Fruit fly (Drosophila melanogaster) whole organism, embryonic: Measurements from ENCODE around the gene CG5535.

ENCODE experiments used
- Abd-B ChIP-seq: fragments of 200-800 bp; sonication (Bioruptor generic); optimal IDR thresholded peaks from 2 replicates; lab custom pipeline; 2018; ENCODE audit warnings: missing biosample characterization, mild to moderate bottlenecking, missing genetic modification characterization, moderate library complexity
- B-H2 ChIP-seq: fragments of 200-800 bp; sonication (Bioruptor generic); optimal IDR thresholded peaks from 2 replicates; lab custom pipeline; 2018; ENCODE audit warnings: missing biosample characterization, mild to moderate bottlenecking, missing genetic modification characterization
- CG10366 ChIP-seq: fragments of 200-800 bp; sonication (Bioruptor generic); IDR thresholded peaks from 2 replicates; pipeline ENCODE4 v1.3.6; 2022; ENCODE audit warnings: missing biosample characterization, missing genetic modification characterization
- CG10431 ChIP-seq: fragments of 200-800 bp; sonication (Bioruptor generic); optimal IDR thresholded peaks from 3 replicates; lab custom pipeline; 2018; ENCODE audit warnings: missing biosample characterization, mild to moderate bottlenecking, missing genetic modification characterization
- CG11560 ChIP-seq: fragments of 200-800 bp; sonication (Bioruptor generic); IDR thresholded peaks from 3 replicates; pipeline ENCODE4 v1.3.6; 2022; ENCODE audit warnings: missing biosample characterization, missing genetic modification characterization
- CG12236 ChIP-seq: fragments of 200-800 bp; sonication (Bioruptor generic); optimal IDR thresholded peaks from 2 replicates; lab custom pipeline; 2016; ENCODE audit warnings: missing biosample characterization, missing genetic modification characterization
- CG12299 ChIP-seq: fragments of 200-800 bp; sonication (Bioruptor generic); optimal IDR thresholded peaks from 2 replicates; lab custom pipeline; 2018; ENCODE audit warnings: missing biosample characterization, mild to moderate bottlenecking, missing genetic modification characterization
- CG12391 ChIP-seq: fragments of 200-800 bp; sonication (Bioruptor generic); optimal IDR thresholded peaks from 3 replicates; lab custom pipeline; 2018; ENCODE audit warnings: missing biosample characterization, mild to moderate bottlenecking, missing genetic modification characterization, moderate library complexity
- CG12659 ChIP-seq: fragments of 200-800 bp; sonication (Bioruptor generic); optimal IDR thresholded peaks from 3 replicates; lab custom pipeline; 2017; ENCODE audit warnings: mild to moderate bottlenecking, missing biosample characterization, missing genetic modification reagents, missing genetic modification characterization
- CG13424 ChIP-seq: fragments of 200-800 bp; sonication (Bioruptor generic); optimal IDR thresholded peaks from 2 replicates; lab custom pipeline; 2019; ENCODE audit warnings: missing biosample characterization, mild to moderate bottlenecking, missing genetic modification characterization, moderate library complexity
- CG14050 ChIP-seq: fragments of 200-800 bp; sonication (Bioruptor generic); IDR thresholded peaks from 3 replicates; pipeline ENCODE4 v1.3.6; 2022; ENCODE audit warnings: missing biosample characterization, missing genetic modification characterization
- CG15696 ChIP-seq: fragments of 200-800 bp; sonication (Bioruptor generic); optimal IDR thresholded peaks from 2 replicates; lab custom pipeline; 2019; ENCODE audit warnings: missing biosample characterization, mild to moderate bottlenecking, missing genetic modification characterization, moderate library complexity
- CG1603 ChIP-seq: fragments of 200-800 bp; sonication (Bioruptor generic); optimal IDR thresholded peaks from 2 replicates; lab custom pipeline; 2019; ENCODE audit warnings: missing biosample characterization, mild to moderate bottlenecking, missing genetic modification characterization, moderate library complexity
- CG17359 ChIP-seq: fragments of 200-800 bp; sonication (Bioruptor generic); optimal IDR thresholded peaks from 3 replicates; lab custom pipeline; 2018; ENCODE audit warnings: missing biosample characterization, mild to moderate bottlenecking, missing genetic modification characterization, moderate library complexity
- CG2120 ChIP-seq: fragments of 200-800 bp; sonication (Bioruptor generic); optimal IDR thresholded peaks from 3 replicates; lab custom pipeline; 2016; ENCODE audit warnings: missing biosample characterization, missing genetic modification characterization
- CG30403 ChIP-seq: fragments of 200-800 bp; sonication (Bioruptor generic); optimal IDR thresholded peaks from 3 replicates; lab custom pipeline; 2016; ENCODE audit warnings: missing biosample characterization, missing genetic modification characterization
- CG34422 ChIP-seq: fragments of 200-800 bp; sonication (Bioruptor generic); IDR thresholded peaks from 3 replicates; pipeline ENCODE4 v1.3.6; 2022; ENCODE audit warnings: missing biosample characterization, missing genetic modification characterization
- CG3847 ChIP-seq: fragments of 200-800 bp; sonication (Bioruptor generic); IDR thresholded peaks from 2 replicates; pipeline ENCODE4 v1.3.6; 2022; ENCODE audit warnings: missing biosample characterization, missing genetic modification characterization
- CG4282 ChIP-seq: fragments of 200-800 bp; sonication (Bioruptor generic); optimal IDR thresholded peaks from 2 replicates; lab custom pipeline; 2016; ENCODE audit warnings: missing biosample characterization, missing genetic modification characterization
- CG7839 ChIP-seq: fragments of 200-800 bp; sonication (Bioruptor generic); optimal IDR thresholded peaks from 3 replicates; lab custom pipeline; 2018; ENCODE audit warnings: missing biosample characterization, mild to moderate bottlenecking, missing genetic modification characterization, moderate library complexity
- CG7928 ChIP-seq: fragments of 200-800 bp; sonication (Bioruptor generic); optimal IDR thresholded peaks from 2 replicates; lab custom pipeline; 2017; ENCODE audit warnings: missing biosample characterization, mild to moderate bottlenecking, missing genetic modification characterization
- CG8290 ChIP-seq, 3 experiments: fragments of 200-800 bp; sonication (Bioruptor generic); optimal IDR thresholded peaks; 2 replicates each; lab custom pipeline; 2016 to 2019; ENCODE audit warnings: missing biosample characterization in 3 of 3, missing genetic modification characterization in 3 of 3, mild to moderate bottlenecking in 2 of 3, moderate library complexity in 1 of 3
- Dp ChIP-seq: fragments of 200-800 bp; sonication (Bioruptor generic); optimal IDR thresholded peaks from 2 replicates; lab custom pipeline; 2018; ENCODE audit warnings: missing biosample characterization, mild to moderate bottlenecking, missing genetic modification characterization, moderate library complexity
- E2f2 ChIP-seq: fragments of 200-800 bp; sonication (Bioruptor generic); IDR thresholded peaks from 2 replicates; pipeline ENCODE4 v1.3.6; 2022; ENCODE audit warnings: missing biosample characterization, missing genetic modification characterization
- HmgZ ChIP-seq: fragments of 200-800 bp; sonication (Bioruptor generic); optimal IDR thresholded peaks from 2 replicates; lab custom pipeline; 2018; ENCODE audit warnings: missing biosample characterization, mild to moderate bottlenecking, missing genetic modification characterization
- MBD-R2 ChIP-seq: fragments of 200-800 bp; sonication (Bioruptor generic); IDR thresholded peaks from 2 replicates; pipeline ENCODE4 v1.3.6; 2022; ENCODE audit warnings: missing biosample characterization, missing genetic modification characterization
- Med ChIP-seq: fragments of 200-800 bp; sonication (Bioruptor generic); peaks from one replicate; lab custom pipeline; 2016; ENCODE audit warnings: missing biosample characterization, missing genetic modification characterization, mild to moderate bottlenecking, inconsistent platforms, moderate library complexity
- Myb ChIP-seq: fragments of 200-800 bp; sonication (Bioruptor generic); optimal IDR thresholded peaks from 2 replicates; lab custom pipeline; 2016; ENCODE audit warnings: missing biosample characterization, missing genetic modification characterization
- Pdp1 ChIP-seq, 2 experiments: fragments of 200-800 bp; sonication (Bioruptor generic); optimal IDR thresholded peaks; 3 replicates each; lab custom pipeline; 2016; ENCODE audit warnings: missing biosample characterization in 2 of 2, missing genetic modification characterization in 2 of 2, mild to moderate bottlenecking in 1 of 2, moderate library complexity in 1 of 2
- Sox102F ChIP-seq: fragments of 200-800 bp; sonication (Bioruptor generic); optimal IDR thresholded peaks from 2 replicates; lab custom pipeline; 2018; ENCODE audit warnings: missing biosample characterization, mild to moderate bottlenecking, missing genetic modification characterization, moderate library complexity
- Xbp1 ChIP-seq: fragments of 200-800 bp; sonication (Bioruptor generic); optimal IDR thresholded peaks from 3 replicates; lab custom pipeline; 2016; ENCODE audit warnings: missing biosample characterization, mild to moderate bottlenecking, missing genetic modification characterization
- YL-1 ChIP-seq: fragments of 200-800 bp; sonication (Bioruptor generic); optimal IDR thresholded peaks from 3 replicates; lab custom pipeline; 2017; ENCODE audit warnings: missing biosample characterization, mild to moderate bottlenecking, missing genetic modification characterization
- az2 ChIP-seq: fragments of 200-800 bp; sonication (Bioruptor generic); optimal IDR thresholded peaks from 3 replicates; lab custom pipeline; 2016; ENCODE audit warnings: missing biosample characterization, missing genetic modification characterization
- chinmo ChIP-seq: fragments of 200-800 bp; sonication (Bioruptor generic); IDR thresholded peaks from 4 replicates; pipeline ENCODE4 v1.3.6; 2022; ENCODE audit warnings: missing biosample characterization, missing genetic modification characterization; ENCODE audit not compliant: partially characterized antibody
- chm ChIP-seq: fragments of 200-800 bp; sonication (Bioruptor generic); IDR thresholded peaks from 2 replicates; pipeline ENCODE4 v1.3.6; 2022; ENCODE audit warnings: missing biosample characterization, missing genetic modification characterization
- ci ChIP-seq: fragments of 200-800 bp; sonication (Bioruptor generic); IDR thresholded peaks from 3 replicates; pipeline ENCODE4 v1.3.6; 2022; ENCODE audit warnings: missing biosample characterization, missing genetic modification characterization
- hbn ChIP-seq: fragments of 200-800 bp; sonication (Bioruptor generic); IDR thresholded peaks from 2 replicates; pipeline ENCODE4 v1.3.6; 2022; ENCODE audit warnings: missing biosample characterization, missing genetic modification characterization; ENCODE audit not compliant: partially characterized antibody
- lilli ChIP-seq: fragments of 200-800 bp; sonication (Bioruptor generic); optimal IDR thresholded peaks from 3 replicates; lab custom pipeline; 2016; ENCODE audit warnings: missing biosample characterization, missing genetic modification characterization
- nerfin-2 ChIP-seq: fragments of 200-800 bp; sonication (Bioruptor generic); IDR thresholded peaks from 2 replicates; pipeline ENCODE4 v1.3.6; 2022; ENCODE audit warnings: missing biosample characterization, missing genetic modification characterization; ENCODE audit not compliant: partially characterized antibody
- pzg ChIP-seq: fragments of 200-800 bp; sonication (Bioruptor generic); optimal IDR thresholded peaks from 3 replicates; lab custom pipeline; 2018; ENCODE audit warnings: missing biosample characterization, mild to moderate bottlenecking, missing genetic modification characterization, moderate library complexity
- sens ChIP-seq: fragments of 200-800 bp; sonication (Bioruptor generic); peaks from one replicate; lab custom pipeline; 2016; ENCODE audit warnings: missing biosample characterization, missing genetic modification characterization
- seq ChIP-seq: fragments of 200-800 bp; sonication (Bioruptor generic); IDR thresholded peaks from 2 replicates; pipeline ENCODE4 v1.3.6; 2022; ENCODE audit warnings: missing biosample characterization, missing genetic modification characterization
- sim ChIP-seq: fragments of 200-800 bp; sonication (Bioruptor generic); IDR thresholded peaks from 2 replicates; pipeline ENCODE4 v1.3.6; 2022; ENCODE audit warnings: missing biosample characterization, missing genetic modification characterization
- slbo ChIP-seq: fragments of 200-800 bp; sonication (Bioruptor generic); IDR thresholded peaks from 2 replicates; pipeline ENCODE4 v1.3.6; 2022; ENCODE audit warnings: missing biosample characterization, missing genetic modification characterization
- sug ChIP-seq: fragments of 200-800 bp; optimal IDR thresholded peaks from 2 replicates; lab custom pipeline; 2019; ENCODE audit warnings: missing biosample characterization, mild to moderate bottlenecking, missing genetic modification characterization, moderate library complexity
- trem ChIP-seq: fragments of 200-800 bp; optimal IDR thresholded peaks from 3 replicates; lab custom pipeline; 2019; ENCODE audit warnings: missing biosample characterization, mild to moderate bottlenecking, missing genetic modification characterization, moderate library complexity
- tup ChIP-seq: fragments of 200-800 bp; sonication (Bioruptor generic); optimal IDR thresholded peaks from 2 replicates; lab custom pipeline; 2016; ENCODE audit warnings: missing biosample characterization, mild to moderate bottlenecking, missing genetic modification characterization, moderate library complexity
- unpg ChIP-seq: fragments of 200-800 bp; sonication (Bioruptor generic); optimal IDR thresholded peaks from 3 replicates; lab custom pipeline; 2018; ENCODE audit warnings: missing biosample characterization, mild to moderate bottlenecking, missing genetic modification characterization, moderate library complexity
- zen ChIP-seq: fragments of 200-800 bp; sonication (Bioruptor generic); optimal IDR thresholded peaks from 3 replicates; lab custom pipeline; 2018; ENCODE audit warnings: missing biosample characterization, mild to moderate bottlenecking, missing genetic modification characterization, moderate library complexity
- zfh2 ChIP-seq: fragments of 200-800 bp; sonication (Bioruptor generic); optimal IDR thresholded peaks from 2 replicates; lab custom pipeline; 2016; ENCODE audit warnings: missing biosample characterization, missing genetic modification characterization

Gene CG5535

DNA sequence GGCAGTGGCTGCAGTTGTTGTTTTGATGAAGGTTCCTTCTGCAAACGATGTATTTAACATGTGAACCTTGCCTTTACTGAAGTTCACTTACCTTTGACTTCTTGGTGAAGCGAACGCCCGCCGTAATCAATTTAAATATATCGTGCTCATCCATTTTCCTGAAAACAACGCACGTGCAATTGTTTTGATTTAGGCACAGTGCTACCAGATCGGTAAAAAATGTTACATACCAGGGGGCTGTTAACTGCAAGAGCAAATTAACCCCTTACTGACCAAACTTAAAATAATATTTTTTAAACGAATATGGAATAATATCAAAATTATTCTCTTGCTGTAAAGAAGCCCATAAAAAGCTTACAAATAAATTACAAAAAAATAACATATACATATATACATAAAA, 52.1 kb downstream of the CG5535 start, which contains the start of gene ais (continued):
- TF ChIP-seq YL-1 (GFP tag; lab: Kevin White, UChicago) (peak; percentile 41), CG17359 (tag; lab: Kevin White, UChicago) (peak; percentile 14), chinmo (0 out of 4 replicates have a peak, but pooled peaks have one; percentile 30), CG30403 (GFP tag; lab: Kevin White, UChicago) (peak; percentile 40), seq (GFP tag; lab: Robert Waterston, UW) (no peak), CG1603 (tag; lab: Kevin White, UChicago) (peak; percentile 53), zfh2 (GFP tag; lab: Kevin White, UChicago) (peak; percentile 11), CG3847 (GFP tag; lab: Robert Waterston, UW) (peak; percentile 64; the same call in 1 of the 2 replicates), chm (GFP tag; lab: Robert Waterston, UW) (peak; percentile 39; the same call in 1 of the 2 replicates), CG10366 (0 out of 2 replicates have a peak, but pooled peaks have one; percentile 13), Xbp1 (peak; percentile 34), Abd-B (GFP tag; lab: Kevin White, UChicago) (peak; percentile 7), E2f2 (GFP tag; lab: Robert Waterston, UW) (peak; percentile 51), slbo (peak; percentile 70), CG7928 (GFP tag; lab: Kevin White, UChicago) (peak; percentile 55), trem (peak; percentile 55), CG14050 (GFP tag; lab: Robert Waterston, UW) (no peak), CG12299 (tag; lab: Kevin White, UChicago) (no peak), ci (peak; percentile 38; the same call in 1 of the 3 replicates), HmgZ (tag; lab: Kevin White, UChicago) (peak; percentile 22), CG12236 (GFP tag; lab: Kevin White, UChicago) (no peak), Med (GFP tag; lab: Kevin White, UChicago) (peak; percentile 69), sug (tag; lab: Kevin White, UChicago) (peak; percentile 45), Dp (peak; percentile 42), zen (tag; lab: Kevin White, UChicago) (peak; percentile 4), CG13424 (tag; lab: Kevin White, UChicago) (peak; percentile 32), nerfin-2 (GFP tag; lab: Robert Waterston, UW) (no peak), CG2120 (peak; percentile 50), CG7839 (tag; lab: Kevin White, UChicago) (peak; percentile 14), az2 (GFP tag; lab: Kevin White, UChicago) (no peak), sens (peak; percentile 61), Pdp1 (GFP tag; optimal IDR thresholded peaks at IDR 0.05; lab: Kevin White, UChicago) (peak in 1 of 2 experiments; percentile 21), MBD-R2 (peak; percentile 53), CG34422 (GFP tag; lab: Robert Waterston, UW) (0 out of 3 replicates have a peak, but pooled peaks have one; percentile 10), Sox102F (GFP tag; lab: Kevin White, UChicago) (peak; percentile 30), CG12391 (tag; lab: Kevin White, UChicago) (peak; percentile 39), CG4282 (GFP tag; lab: Kevin White, UChicago) (no peak), lilli (GFP tag; lab: Kevin White, UChicago) (peak; percentile 54), CG10431 (GFP tag; lab: Kevin White, UChicago) (no peak), tup (GFP tag; lab: Kevin White, UChicago) (no peak), CG15696 (tag; lab: Kevin White, UChicago) (peak; percentile 15), CG8290 (GFP tag; optimal IDR thresholded peaks at IDR 0.05; lab: Kevin White, UChicago) (no peak), CG8290 (tag; optimal IDR thresholded peaks at IDR 0.05; lab: Kevin White, UChicago) (peak in 1 of 2 experiments; percentile 56), B-H2 (GFP tag; lab: Kevin White, UChicago) (peak; percentile 41), sim (GFP tag; lab: Robert Waterston, UW) (no peak), pzg (GFP tag; lab: Kevin White, UChicago) (peak; percentile 38), Myb (GFP tag; lab: Kevin White, UChicago) (peak; percentile 32), hbn (GFP tag; lab: Robert Waterston, UW) (no peak), CG11560 (tag; lab: Robert Waterston, UW) (no peak), CG12659 (GFP tag; lab: Kevin White, UChicago) (peak; percentile 20), unpg (GFP tag; lab: Kevin White, UChicago) (peak; percentile 39)
